Fruit fly (Drosophila melanogaster) whole organism, embryonic: ENCODE data around the gene Hpd.
A peak's percentile ranks its signal among the peaks of the same experiment; 100 is the strongest.

Source experiments
- Adf1 ChIP-seq: fragments of 200-800 bp; sonication (Bioruptor generic); IDR thresholded peaks from 2 replicates; pipeline ENCODE4 v1.3.6; 2022; ENCODE audit warnings: missing biosample characterization, missing genetic modification characterization
- Atf-2 ChIP-seq: fragments of 200-800 bp; sonication (Bioruptor generic); optimal IDR thresholded peaks from 2 replicates; lab custom pipeline; 2016; ENCODE audit warnings: missing biosample characterization, missing genetic modification characterization
- Atf3 ChIP-seq: fragments of 200-800 bp; sonication (Bioruptor generic); optimal IDR thresholded peaks from 3 replicates; lab custom pipeline; 2016; ENCODE audit warnings: missing biosample characterization, missing genetic modification characterization
- Atf6 ChIP-seq: fragments of 200-800 bp; sonication (Bioruptor generic); IDR thresholded peaks from 2 replicates; pipeline ENCODE4 v1.3.6; 2022; ENCODE audit warnings: missing biosample characterization, missing genetic modification characterization
- Bteb2 ChIP-seq: fragments of 200-800 bp; sonication (Bioruptor generic); optimal IDR thresholded peaks from 2 replicates; lab custom pipeline; 2016; ENCODE audit warnings: missing biosample characterization, missing genetic modification characterization
- CG10209 ChIP-seq: fragments of 200-800 bp; sonication (Bioruptor generic); optimal IDR thresholded peaks from 3 replicates; lab custom pipeline; 2017; ENCODE audit warnings: missing biosample characterization, mild to moderate bottlenecking, missing genetic modification characterization, missing genetic modification reagents
- CG10654 ChIP-seq: fragments of 200-800 bp; sonication (Bioruptor generic); optimal IDR thresholded peaks from 2 replicates; lab custom pipeline; 2016; ENCODE audit warnings: missing biosample characterization, missing genetic modification characterization
- CG11723 ChIP-seq: fragments of 200-800 bp; sonication (Bioruptor generic); optimal IDR thresholded peaks from 2 replicates; lab custom pipeline; 2017; ENCODE audit warnings: missing biosample characterization, mild to moderate bottlenecking, missing genetic modification characterization
- CG1233 ChIP-seq: fragments of 200-800 bp; sonication (Bioruptor generic); optimal IDR thresholded peaks from 4 replicates; lab custom pipeline; 2018; ENCODE audit warnings: missing biosample characterization, mild to moderate bottlenecking, missing genetic modification characterization
- CG13775 ChIP-seq: fragments of 200-800 bp; sonication (Bioruptor generic); optimal IDR thresholded peaks from 3 replicates; lab custom pipeline; 2017; ENCODE audit warnings: missing biosample characterization, mild to moderate bottlenecking, missing genetic modification characterization
- CG15011 ChIP-seq: fragments of 200-800 bp; sonication (Bioruptor generic); optimal IDR thresholded peaks from 3 replicates; lab custom pipeline; 2018; ENCODE audit warnings: missing biosample characterization, mild to moderate bottlenecking, missing genetic modification characterization
- CG1647 ChIP-seq: fragments of 200-800 bp; sonication (Bioruptor generic); optimal IDR thresholded peaks from 3 replicates; lab custom pipeline; 2016; ENCODE audit warnings: missing biosample characterization, missing genetic modification characterization
- CG17361 ChIP-seq: fragments of 200-800 bp; sonication (Bioruptor generic); IDR thresholded peaks from 3 replicates; pipeline ENCODE4 v1.3.6; 2022; ENCODE audit warnings: missing biosample characterization, missing genetic modification characterization
- CG17912 ChIP-seq: fragments of 200-800 bp; sonication (Bioruptor generic); optimal IDR thresholded peaks from 2 replicates; lab custom pipeline; 2018; ENCODE audit warnings: missing biosample characterization, mild to moderate bottlenecking, missing genetic modification characterization
- CG18619 ChIP-seq: fragments of 200-800 bp; sonication (Bioruptor generic); optimal IDR thresholded peaks from 3 replicates; lab custom pipeline; 2017; ENCODE audit warnings: missing biosample characterization, mild to moderate bottlenecking, missing genetic modification characterization
- CG2678 ChIP-seq: fragments of 200-800 bp; sonication (Bioruptor generic); optimal IDR thresholded peaks from 3 replicates; lab custom pipeline; 2019; ENCODE audit warnings: missing biosample characterization, mild to moderate bottlenecking, missing genetic modification characterization, moderate library complexity
- CG2712 ChIP-seq: fragments of 200-800 bp; optimal IDR thresholded peaks from 3 replicates; lab custom pipeline; 2019; ENCODE audit warnings: missing biosample characterization, mild to moderate bottlenecking, missing genetic modification characterization, moderate library complexity
- CG4854 ChIP-seq: fragments of 200-800 bp; sonication (Bioruptor generic); optimal IDR thresholded peaks from 2 replicates; lab custom pipeline; 2016; ENCODE audit warnings: missing biosample characterization, missing genetic modification characterization, inconsistent platforms
- CG6654 ChIP-seq: fragments of 200-800 bp; sonication (Bioruptor generic); optimal IDR thresholded peaks from 2 replicates; lab custom pipeline; 2017; ENCODE audit warnings: missing biosample characterization, mild to moderate bottlenecking, missing genetic modification characterization
- CG6683 ChIP-seq: fragments of 200-800 bp; sonication (Bioruptor generic); optimal IDR thresholded peaks from 2 replicates; lab custom pipeline; 2017; ENCODE audit warnings: missing biosample characterization, mild to moderate bottlenecking, missing genetic modification characterization, missing genetic modification reagents
- CG7928 ChIP-seq: fragments of 200-800 bp; sonication (Bioruptor generic); optimal IDR thresholded peaks from 2 replicates; lab custom pipeline; 2017; ENCODE audit warnings: missing biosample characterization, mild to moderate bottlenecking, missing genetic modification characterization
- CG8388 ChIP-seq: fragments of 200-800 bp; sonication (Bioruptor generic); optimal IDR thresholded peaks from 2 replicates; lab custom pipeline; 2019; ENCODE audit warnings: missing biosample characterization, mild to moderate bottlenecking, missing genetic modification characterization, moderate library complexity
- CG8765 ChIP-seq: fragments of 200-800 bp; sonication (Bioruptor generic); IDR thresholded peaks from 2 replicates; pipeline ENCODE4 v1.3.6; 2022; ENCODE audit warnings: missing biosample characterization, missing genetic modification characterization
- CG9437 ChIP-seq: fragments of 200-800 bp; sonication (Bioruptor generic); optimal IDR thresholded peaks from 2 replicates; lab custom pipeline; 2018; ENCODE audit warnings: missing biosample characterization, mild to moderate bottlenecking, missing genetic modification characterization
- CG9817 ChIP-seq: fragments of 200-800 bp; sonication (Bioruptor generic); optimal IDR thresholded peaks from 2 replicates; lab custom pipeline; 2018; ENCODE audit warnings: missing biosample characterization, mild to moderate bottlenecking, missing genetic modification characterization, moderate library complexity
- Camta ChIP-seq: fragments of 200-800 bp; sonication (Bioruptor generic); optimal IDR thresholded peaks from 2 replicates; lab custom pipeline; 2016; ENCODE audit warnings: missing biosample characterization, missing genetic modification characterization
- CoRest ChIP-seq: fragments of 200-800 bp; sonication (Bioruptor generic); optimal IDR thresholded peaks from 3 replicates; lab custom pipeline; 2018; ENCODE audit warnings: missing biosample characterization, mild to moderate bottlenecking, missing genetic modification characterization, moderate library complexity
- D ChIP-seq, 2 experiments: fragments of 200-800 bp in 1 of 2; fragments of >200 bp in 1 of 2; sonication (Bioruptor generic) in 1 of 2; optimal IDR thresholded peaks; 2 replicates in 1 of 2; 3 replicates in 1 of 2; lab custom pipeline; 2017; ENCODE audit warnings: mild to moderate bottlenecking in 1 of 2, missing biosample characterization in 1 of 2, missing genetic modification characterization in 1 of 2, missing genetic modification reagents in 1 of 2
- D19B ChIP-seq: fragments of 200-800 bp; sonication (Bioruptor generic); optimal IDR thresholded peaks from 2 replicates; lab custom pipeline; 2017; ENCODE audit warnings: missing biosample characterization, mild to moderate bottlenecking, missing genetic modification characterization
- Fer2 ChIP-seq: fragments of 200-800 bp; sonication (Bioruptor generic); optimal IDR thresholded peaks from 2 replicates; lab custom pipeline; 2018; ENCODE audit warnings: missing biosample characterization, mild to moderate bottlenecking, missing genetic modification characterization, moderate library complexity
- H15 ChIP-seq: fragments of 200-800 bp; sonication (Bioruptor generic); IDR thresholded peaks from 3 replicates; pipeline ENCODE4 v1.3.6; 2022; ENCODE audit warnings: missing biosample characterization, missing genetic modification characterization
- Nf-YC ChIP-seq: fragments of 200-800 bp; optimal IDR thresholded peaks from 3 replicates; lab custom pipeline; 2019; ENCODE audit warnings: missing biosample characterization, mild to moderate bottlenecking, missing genetic modification characterization, moderate library complexity
- PHDP ChIP-seq: fragments of 200-800 bp; sonication (Bioruptor generic); optimal IDR thresholded peaks from 3 replicates; lab custom pipeline; 2018; ENCODE audit warnings: missing biosample characterization, mild to moderate bottlenecking, missing genetic modification characterization, moderate library complexity
- btn ChIP-seq: fragments of 200-800 bp; sonication (Bioruptor generic); optimal IDR thresholded peaks from 2 replicates; lab custom pipeline; 2016; ENCODE audit warnings: missing biosample characterization, missing genetic modification characterization
- cg ChIP-seq: fragments of 200-800 bp; sonication (Bioruptor generic); optimal IDR thresholded peaks from 3 replicates; lab custom pipeline; 2019; ENCODE audit warnings: missing biosample characterization, mild to moderate bottlenecking, missing genetic modification characterization, moderate library complexity
- croc ChIP-seq: fragments of 200-800 bp; sonication (Bioruptor generic); conservative IDR thresholded peaks from 3 replicates; pipeline ENCODE4 v1.3.6; 2022; ENCODE audit warnings: missing biosample characterization, missing genetic modification characterization
- da ChIP-seq: fragments of 200-800 bp; sonication (Bioruptor generic); optimal IDR thresholded peaks from 2 replicates; lab custom pipeline; 2016; ENCODE audit warnings: missing biosample characterization, missing genetic modification characterization
- dmrt11E ChIP-seq: fragments of 200-800 bp; sonication (Bioruptor generic); optimal IDR thresholded peaks from 3 replicates; lab custom pipeline; 2018; ENCODE audit warnings: missing biosample characterization, mild to moderate bottlenecking, missing genetic modification characterization, moderate library complexity
- eyg ChIP-seq: fragments of 200-800 bp; sonication (Bioruptor generic); optimal IDR thresholded peaks from 3 replicates; lab custom pipeline; 2016; ENCODE audit warnings: missing biosample characterization, missing genetic modification characterization
- fd64A ChIP-seq: fragments of 200-800 bp; sonication (Bioruptor generic); optimal IDR thresholded peaks from 3 replicates; lab custom pipeline; 2018; ENCODE audit warnings: missing biosample characterization, mild to moderate bottlenecking, missing genetic modification characterization
- lov ChIP-seq, 2 experiments: fragments of 200-800 bp in 1 of 2; fragments of >200 bp in 1 of 2; sonication (Bioruptor generic) in 1 of 2; IDR thresholded peaks in 1 of 2; optimal IDR thresholded peaks in 1 of 2; 2 replicates in 1 of 2; 3 replicates in 1 of 2; pipeline versions ENCODE4 v1.3.6 to Lab custom; 2017 to 2022; ENCODE audit warnings: missing biosample characterization in 1 of 2, missing genetic modification characterization in 1 of 2
- oc ChIP-seq: fragments of 200-800 bp; sonication (Bioruptor generic); optimal IDR thresholded peaks from 2 replicates; lab custom pipeline; 2018; ENCODE audit warnings: missing biosample characterization, mild to moderate bottlenecking, missing genetic modification characterization, moderate library complexity
- psq ChIP-seq: fragments of 200-800 bp; sonication (Bioruptor generic); optimal IDR thresholded peaks from 2 replicates; lab custom pipeline; 2017; ENCODE audit warnings: missing biosample characterization, missing genetic modification characterization
- salm ChIP-seq: fragments of 200-800 bp; sonication (Bioruptor generic); optimal IDR thresholded peaks from 2 replicates; lab custom pipeline; 2018; ENCODE audit warnings: missing biosample characterization, mild to moderate bottlenecking, missing genetic modification characterization
- sug ChIP-seq: fragments of 200-800 bp; optimal IDR thresholded peaks from 2 replicates; lab custom pipeline; 2019; ENCODE audit warnings: missing biosample characterization, mild to moderate bottlenecking, missing genetic modification characterization, moderate library complexity
- tgo ChIP-seq: fragments of 200-800 bp; sonication (Bioruptor generic); IDR thresholded peaks from 3 replicates; pipeline ENCODE4 v1.3.6; 2022; ENCODE audit warnings: missing biosample characterization, missing genetic modification characterization
- vnd ChIP-seq: fragments of 200-800 bp; sonication (Bioruptor generic); IDR thresholded peaks from 3 replicates; pipeline ENCODE4 v1.3.6; 2022; ENCODE audit warnings: missing biosample characterization, missing genetic modification characterization; ENCODE audit not compliant: partially characterized antibody
- zf30C ChIP-seq: fragments of 200-800 bp; sonication (Bioruptor generic); optimal IDR thresholded peaks from 3 replicates; lab custom pipeline; 2018; ENCODE audit warnings: missing biosample characterization, mild to moderate bottlenecking, missing genetic modification characterization

The Hpd gene

dm6 chr3L:20444815-20445519 lies 5.3 kb upstream of the Hpd start (continued):
- TF ChIP-seq CG9437 (GFP tag; lab: Kevin White, UChicago) = peak; percentile 82
- TF ChIP-seq tgo (GFP tag; lab: Robert Waterston, UW) = peak; percentile 91
- no peak for TF ChIP-seq lov (optimal IDR thresholded peaks at IDR 0.05; lab: Kevin White, UChicago)
- TF ChIP-seq lov (GFP tag; IDR thresholded peaks at IDR 0.05; lab: Robert Waterston, UW) = peak; percentile 89
- TF ChIP-seq CG13775 (GFP tag; lab: Kevin White, UChicago) = peak; percentile 79
- TF ChIP-seq zf30C (GFP tag; lab: Kevin White, UChicago) = no peak
- peak; percentile 84 for TF ChIP-seq PHDP (tag; lab: Kevin White, UChicago)
- peak; percentile 75 for TF ChIP-seq CG10654 (GFP tag; lab: Kevin White, UChicago)
- no peak for TF ChIP-seq da
- TF ChIP-seq btn (GFP tag; lab: Kevin White, UChicago) = no peak
- TF ChIP-seq H15 (GFP tag; lab: Robert Waterston, UW) = peak; percentile 93
- TF ChIP-seq CG8388 = peak; percentile 83
- TF ChIP-seq CG10209 (GFP tag; lab: Kevin White, UChicago) = peak; percentile 83
- TF ChIP-seq CG11723 (GFP tag; lab: Kevin White, UChicago) = peak; percentile 54
- TF ChIP-seq dmrt11E = peak; percentile 75
- peak; percentile 75 for TF ChIP-seq croc (GFP tag; lab: Robert Waterston, UW)
- TF ChIP-seq Atf3 (GFP tag; lab: Kevin White, UChicago) = peak; percentile 17
- TF ChIP-seq sug (tag; lab: Kevin White, UChicago) = peak; percentile 53
- TF ChIP-seq CG15011 = peak; percentile 72
- TF ChIP-seq vnd = no peak
- TF ChIP-seq CG6683 = peak; percentile 68
- peak; percentile 92 for TF ChIP-seq CG17361
- TF ChIP-seq D19B (GFP tag; lab: Kevin White, UChicago) = peak; percentile 54
- TF ChIP-seq CG9817 (tag; lab: Kevin White, UChicago) = peak; percentile 69
- peak; percentile 68 for TF ChIP-seq fd64A (GFP tag; lab: Kevin White, UChicago)
- peak; percentile 49 for TF ChIP-seq eyg
- TF ChIP-seq CoRest = peak; percentile 85
- TF ChIP-seq D (optimal IDR thresholded peaks at IDR 0.05; lab: Kevin White, UChicago) = no peak
- peak; percentile 80 for TF ChIP-seq D (GFP tag; optimal IDR thresholded peaks at IDR 0.05; lab: Kevin White, UChicago)
- no peak for TF ChIP-seq CG17912 (GFP tag; lab: Kevin White, UChicago)
- TF ChIP-seq CG7928 (GFP tag; lab: Kevin White, UChicago) = peak; percentile 52
- peak; percentile 29 for TF ChIP-seq Bteb2 (GFP tag; lab: Kevin White, UChicago)
- TF ChIP-seq psq (GFP tag; lab: Kevin White, UChicago) = peak; percentile 28
- peak; percentile 40 for TF ChIP-seq Camta (GFP tag; lab: Kevin White, UChicago)
- TF ChIP-seq CG4854 (GFP tag; lab: Kevin White, UChicago) = peak; percentile 41
- peak; percentile 91 for TF ChIP-seq CG2712
- peak; percentile 54 for TF ChIP-seq Adf1 (GFP tag; lab: Robert Waterston, UW)
- TF ChIP-seq cg (GFP tag; lab: Kevin White, UChicago) = no peak
- peak; percentile 86 for TF ChIP-seq CG1233 (GFP tag; lab: Kevin White, UChicago)
- peak; percentile 77; the same call in 1 of the 2 replicates for TF ChIP-seq CG8765
- TF ChIP-seq CG2678 = peak; percentile 89
- TF ChIP-seq CG6654 (GFP tag; lab: Kevin White, UChicago) = peak; percentile 67
- TF ChIP-seq Atf6 (GFP tag; lab: Robert Waterston, UW) = peak; percentile 92
- TF ChIP-seq Nf-YC = peak; percentile 47
- peak; percentile 60 for TF ChIP-seq Fer2
- TF ChIP-seq salm (tag; lab: Kevin White, UChicago) = peak; percentile 72
- no peak for TF ChIP-seq CG1647 (GFP tag; lab: Kevin White, UChicago)
- TF ChIP-seq Atf-2 = no peak
- TF ChIP-seq oc = peak; percentile 81
- peak; percentile 78 for TF ChIP-seq CG18619 (GFP tag; lab: Kevin White, UChicago)
